Fruit fly (Drosophila melanogaster) whole organism: ENCODE results near the gene CG16998.

Experiments
- EcR ChIP-seq, 2 experiments: fragments of >200 bp; optimal IDR thresholded peaks; 2 replicates each; lab custom pipeline; 2017; ENCODE audit warnings: missing biosample characterization in 2 of 2, missing genetic modification characterization in 2 of 2, missing genetic modification reagents in 2 of 2
- psq ChIP-seq: fragments of >200 bp; optimal IDR thresholded peaks from 2 replicates; lab custom pipeline; 2017
- usp ChIP-seq: fragments of >200 bp; optimal IDR thresholded peaks from 2 replicates; lab custom pipeline; 2017; ENCODE audit warnings: missing biosample characterization, missing genetic modification characterization, mixed read lengths

dm6 chr3L:7545562-7545961 is 5.9 kb upstream of the CG16998 start:
- TF ChIP-seq usp (no peak), EcR (GFP tag; optimal IDR thresholded peaks at IDR 0.05; lab: Kevin White, UChicago) (no peak), psq (lab: Kevin White, UChicago) (no peak)
